Fruit fly (Drosophila melanogaster) whole organism, embryonic: ENCODE data around the gene Ubc7.

Experiments
- Antp ChIP-seq: fragments of 200-800 bp; sonication (Bioruptor generic); optimal IDR thresholded peaks from 3 replicates; lab custom pipeline; 2016; ENCODE audit warnings: missing biosample characterization, missing genetic modification characterization
- Awh ChIP-seq: fragments of 200-800 bp; sonication (Bioruptor generic); IDR thresholded peaks from 2 replicates; pipeline ENCODE4, ENCODE4 v1.3.6; 2022; ENCODE audit warnings: missing biosample characterization, missing genetic modification characterization
- Bgb ChIP-seq: fragments of 200-800 bp; sonication (Bioruptor generic); IDR thresholded peaks from 2 replicates; pipeline ENCODE4 v1.3.6; 2022; ENCODE audit warnings: missing biosample characterization, missing genetic modification characterization; ENCODE audit not compliant: partially characterized antibody
- CG11723 ChIP-seq: fragments of 200-800 bp; sonication (Bioruptor generic); optimal IDR thresholded peaks from 2 replicates; lab custom pipeline; 2017; ENCODE audit warnings: missing biosample characterization, mild to moderate bottlenecking, missing genetic modification characterization
- CG12071 ChIP-seq: fragments of 200-800 bp; sonication (Bioruptor generic); optimal IDR thresholded peaks from 3 replicates; lab custom pipeline; 2018; ENCODE audit warnings: missing biosample characterization, mild to moderate bottlenecking, missing genetic modification characterization
- CG12155 ChIP-seq: fragments of 200-800 bp; sonication (Bioruptor generic); optimal IDR thresholded peaks from 3 replicates; lab custom pipeline; 2016; ENCODE audit warnings: missing biosample characterization, missing genetic modification characterization
- CG12391 ChIP-seq: fragments of 200-800 bp; sonication (Bioruptor generic); optimal IDR thresholded peaks from 3 replicates; lab custom pipeline; 2018; ENCODE audit warnings: missing biosample characterization, mild to moderate bottlenecking, missing genetic modification characterization, moderate library complexity
- CG14050 ChIP-seq: fragments of 200-800 bp; sonication (Bioruptor generic); IDR thresholded peaks from 3 replicates; pipeline ENCODE4 v1.3.6; 2022; ENCODE audit warnings: missing biosample characterization, missing genetic modification characterization
- CG14710 ChIP-seq: fragments of 200-800 bp; sonication (Bioruptor generic); optimal IDR thresholded peaks from 3 replicates; lab custom pipeline; 2019; ENCODE audit warnings: missing biosample characterization, mild to moderate bottlenecking, missing genetic modification characterization, moderate library complexity
- CG14965 ChIP-seq: fragments of 200-800 bp; sonication (Bioruptor generic); optimal IDR thresholded peaks from 2 replicates; lab custom pipeline; 2016; ENCODE audit warnings: missing biosample characterization, missing genetic modification characterization, borderline replicate concordance
- CG15479 ChIP-seq: fragments of 200-800 bp; sonication (Bioruptor generic); optimal IDR thresholded peaks from 3 replicates; lab custom pipeline; 2019; ENCODE audit warnings: missing biosample characterization, mild to moderate bottlenecking, missing genetic modification characterization, moderate library complexity
- CG1602 ChIP-seq: fragments of 200-800 bp; sonication (Bioruptor generic); optimal IDR thresholded peaks from 3 replicates; lab custom pipeline; 2016; ENCODE audit warnings: missing biosample characterization, missing genetic modification characterization
- CG1603 ChIP-seq: fragments of 200-800 bp; sonication (Bioruptor generic); optimal IDR thresholded peaks from 2 replicates; lab custom pipeline; 2019; ENCODE audit warnings: missing biosample characterization, mild to moderate bottlenecking, missing genetic modification characterization, moderate library complexity
- CG2202 ChIP-seq: fragments of 200-800 bp; sonication (Bioruptor generic); optimal IDR thresholded peaks from 2 replicates; lab custom pipeline; 2018; ENCODE audit warnings: missing biosample characterization, mild to moderate bottlenecking, missing genetic modification characterization
- CG3065 ChIP-seq: fragments of 200-800 bp; sonication (Bioruptor generic); optimal IDR thresholded peaks from 2 replicates; lab custom pipeline; 2016; ENCODE audit warnings: missing biosample characterization, missing genetic modification characterization
- CG34422 ChIP-seq: fragments of 200-800 bp; sonication (Bioruptor generic); IDR thresholded peaks from 3 replicates; pipeline ENCODE4 v1.3.6; 2022; ENCODE audit warnings: missing biosample characterization, missing genetic modification characterization
- CG4730 ChIP-seq: fragments of 200-800 bp; sonication (Bioruptor generic); IDR thresholded peaks from 2 replicates; pipeline ENCODE4 v1.3.6; 2022; ENCODE audit warnings: missing biosample characterization, missing genetic modification characterization
- CG6254 ChIP-seq: fragments of 200-800 bp; sonication (Bioruptor generic); optimal IDR thresholded peaks from 3 replicates; lab custom pipeline; 2017; ENCODE audit warnings: mild to moderate bottlenecking, missing biosample characterization, missing genetic modification reagents, missing genetic modification characterization
- CG6272 ChIP-seq: fragments of 200-800 bp; sonication (Bioruptor generic); IDR thresholded peaks from 2 replicates; pipeline ENCODE4 v1.3.6; 2022; ENCODE audit warnings: missing biosample characterization, missing genetic modification characterization
- CG9437 ChIP-seq: fragments of 200-800 bp; sonication (Bioruptor generic); optimal IDR thresholded peaks from 2 replicates; lab custom pipeline; 2018; ENCODE audit warnings: missing biosample characterization, mild to moderate bottlenecking, missing genetic modification characterization
- CG9817 ChIP-seq: fragments of 200-800 bp; sonication (Bioruptor generic); optimal IDR thresholded peaks from 2 replicates; lab custom pipeline; 2018; ENCODE audit warnings: missing biosample characterization, mild to moderate bottlenecking, missing genetic modification characterization, moderate library complexity
- CG9876 ChIP-seq: fragments of 200-800 bp; sonication (Bioruptor generic); optimal IDR thresholded peaks from 2 replicates; lab custom pipeline; 2016; ENCODE audit warnings: missing biosample characterization, missing genetic modification characterization
- CrebB ChIP-seq: fragments of 200-800 bp; sonication (Bioruptor generic); optimal IDR thresholded peaks from 3 replicates; lab custom pipeline; 2018; ENCODE audit warnings: missing biosample characterization, mild to moderate bottlenecking, missing genetic modification characterization
- Dref ChIP-seq: fragments of 200-800 bp; sonication (Bioruptor generic); IDR thresholded peaks from 2 replicates; pipeline ENCODE4 v1.3.6; 2022; ENCODE audit warnings: missing biosample characterization, missing genetic modification characterization
- Elba2 ChIP-seq: fragments of 200-800 bp; sonication (Bioruptor generic); optimal IDR thresholded peaks from 3 replicates; lab custom pipeline; 2016; ENCODE audit warnings: missing biosample characterization, missing genetic modification characterization
- HHEX ChIP-seq: fragments of 200-800 bp; sonication (Bioruptor generic); optimal IDR thresholded peaks from 3 replicates; lab custom pipeline; 2017; ENCODE audit warnings: missing biosample characterization, mild to moderate bottlenecking, missing genetic modification characterization, missing genetic modification reagents
- Lpt ChIP-seq: fragments of >200 bp; optimal IDR thresholded peaks from 2 replicates; lab custom pipeline; 2018; ENCODE audit warnings: missing biosample characterization, missing genetic modification characterization
- Meics ChIP-seq: fragments of 200-800 bp; sonication (Bioruptor generic); optimal IDR thresholded peaks from 2 replicates; lab custom pipeline; 2017; ENCODE audit warnings: missing biosample characterization, mild to moderate bottlenecking, missing genetic modification characterization
- Nf-YA ChIP-seq: fragments of 200-800 bp; sonication (Bioruptor generic); IDR thresholded peaks from 2 replicates; pipeline ENCODE4 v1.3.6; 2022; ENCODE audit warnings: missing biosample characterization, missing genetic modification characterization
- Pdp1 ChIP-seq, 2 experiments: fragments of 200-800 bp; sonication (Bioruptor generic); optimal IDR thresholded peaks; 3 replicates each; lab custom pipeline; 2016; ENCODE audit warnings: missing biosample characterization in 2 of 2, missing genetic modification characterization in 2 of 2, mild to moderate bottlenecking in 1 of 2, moderate library complexity in 1 of 2
- Rx ChIP-seq: fragments of 200-800 bp; sonication (Bioruptor generic); IDR thresholded peaks from 2 replicates; pipeline ENCODE4 v1.3.6; 2022; ENCODE audit warnings: missing biosample characterization, missing genetic modification characterization
- Scr ChIP-seq: fragments of 200-800 bp; sonication (Bioruptor generic); IDR thresholded peaks from 2 replicates; pipeline ENCODE4 v1.3.6; 2022; ENCODE audit warnings: missing biosample characterization, missing genetic modification characterization; ENCODE audit not compliant: partially characterized antibody
- ara ChIP-seq: fragments of 200-800 bp; sonication (Bioruptor generic); IDR thresholded peaks from 2 replicates; pipeline ENCODE4 v1.3.6; 2022; ENCODE audit warnings: missing biosample characterization, missing genetic modification characterization
- bcd ChIP-seq: fragments of 200-800 bp; sonication (Bioruptor generic); optimal IDR thresholded peaks from 2 replicates; lab custom pipeline; 2017; ENCODE audit warnings: missing biosample characterization, mild to moderate bottlenecking, missing genetic modification characterization
- btn ChIP-seq: fragments of 200-800 bp; sonication (Bioruptor generic); optimal IDR thresholded peaks from 2 replicates; lab custom pipeline; 2016; ENCODE audit warnings: missing biosample characterization, missing genetic modification characterization
- dmrt11E ChIP-seq: fragments of 200-800 bp; sonication (Bioruptor generic); optimal IDR thresholded peaks from 3 replicates; lab custom pipeline; 2018; ENCODE audit warnings: missing biosample characterization, mild to moderate bottlenecking, missing genetic modification characterization, moderate library complexity
- fru ChIP-seq: fragments of >200 bp; optimal IDR thresholded peaks from 2 replicates; lab custom pipeline; 2017
- gt ChIP-seq: fragments of 200-800 bp; sonication (Bioruptor generic); IDR thresholded peaks from 2 replicates; pipeline ENCODE4 v1.3.6; 2022; ENCODE audit warnings: missing biosample characterization, missing genetic modification characterization
- ham ChIP-seq: fragments of 200-800 bp; sonication (Bioruptor generic); IDR thresholded peaks from 2 replicates; pipeline ENCODE4 v1.3.6; 2022; ENCODE audit warnings: missing biosample characterization, missing genetic modification characterization
- hbn ChIP-seq: fragments of 200-800 bp; sonication (Bioruptor generic); IDR thresholded peaks from 2 replicates; pipeline ENCODE4 v1.3.6; 2022; ENCODE audit warnings: missing biosample characterization, missing genetic modification characterization; ENCODE audit not compliant: partially characterized antibody
- hth ChIP-seq: fragments of >200 bp; optimal IDR thresholded peaks from 2 replicates; lab custom pipeline; 2017; ENCODE audit warnings: inconsistent platforms
- insv ChIP-seq, 2 experiments: fragments of 200-800 bp; sonication (Bioruptor generic); optimal IDR thresholded peaks; 3 replicates each; lab custom pipeline; 2016 to 2018; ENCODE audit warnings: missing biosample characterization in 2 of 2, missing genetic modification characterization in 2 of 2
- inv ChIP-seq: fragments of 200-800 bp; sonication (Bioruptor generic); IDR thresholded peaks from 2 replicates; pipeline ENCODE4 v1.3.6; 2022; ENCODE audit warnings: missing biosample characterization, missing genetic modification characterization; ENCODE audit not compliant: partially characterized antibody
- lilli ChIP-seq: fragments of 200-800 bp; sonication (Bioruptor generic); optimal IDR thresholded peaks from 3 replicates; lab custom pipeline; 2016; ENCODE audit warnings: missing biosample characterization, missing genetic modification characterization
- lola ChIP-seq, 3 experiments: fragments of >200 bp in 2 of 3; fragments of 200-800 bp in 1 of 3; sonication (Bioruptor generic) in 1 of 3; optimal IDR thresholded peaks; 2 replicates each; lab custom pipeline; 2017 to 2019; ENCODE audit warnings: missing biosample characterization in 3 of 3, missing genetic modification characterization in 3 of 3, mild to moderate bottlenecking in 1 of 3, moderate library complexity in 1 of 3
- oc ChIP-seq: fragments of 200-800 bp; sonication (Bioruptor generic); optimal IDR thresholded peaks from 2 replicates; lab custom pipeline; 2018; ENCODE audit warnings: missing biosample characterization, mild to moderate bottlenecking, missing genetic modification characterization, moderate library complexity
- pnt ChIP-seq: fragments of 200-800 bp; sonication (Bioruptor generic); optimal IDR thresholded peaks from 3 replicates; lab custom pipeline; 2016; ENCODE audit warnings: missing biosample characterization, missing genetic modification characterization
- tin ChIP-seq: fragments of 200-800 bp; sonication (Bioruptor generic); optimal IDR thresholded peaks from 3 replicates; lab custom pipeline; 2016; ENCODE audit warnings: missing biosample characterization, missing genetic modification characterization
- trem ChIP-seq: fragments of 200-800 bp; optimal IDR thresholded peaks from 3 replicates; lab custom pipeline; 2019; ENCODE audit warnings: missing biosample characterization, mild to moderate bottlenecking, missing genetic modification characterization, moderate library complexity
- vvl ChIP-seq: fragments of 200-800 bp; sonication (Bioruptor generic); IDR thresholded peaks from 2 replicates; pipeline ENCODE4 v1.3.6; 2022; ENCODE audit warnings: missing biosample characterization, missing genetic modification characterization
- zen2 ChIP-seq: fragments of 200-800 bp; sonication (Bioruptor generic); IDR thresholded peaks from 3 replicates; pipeline ENCODE4 v1.3.6; 2022; ENCODE audit warnings: missing biosample characterization, missing genetic modification characterization; ENCODE audit not compliant: partially characterized antibody

The Ubc7 gene

DNA sequence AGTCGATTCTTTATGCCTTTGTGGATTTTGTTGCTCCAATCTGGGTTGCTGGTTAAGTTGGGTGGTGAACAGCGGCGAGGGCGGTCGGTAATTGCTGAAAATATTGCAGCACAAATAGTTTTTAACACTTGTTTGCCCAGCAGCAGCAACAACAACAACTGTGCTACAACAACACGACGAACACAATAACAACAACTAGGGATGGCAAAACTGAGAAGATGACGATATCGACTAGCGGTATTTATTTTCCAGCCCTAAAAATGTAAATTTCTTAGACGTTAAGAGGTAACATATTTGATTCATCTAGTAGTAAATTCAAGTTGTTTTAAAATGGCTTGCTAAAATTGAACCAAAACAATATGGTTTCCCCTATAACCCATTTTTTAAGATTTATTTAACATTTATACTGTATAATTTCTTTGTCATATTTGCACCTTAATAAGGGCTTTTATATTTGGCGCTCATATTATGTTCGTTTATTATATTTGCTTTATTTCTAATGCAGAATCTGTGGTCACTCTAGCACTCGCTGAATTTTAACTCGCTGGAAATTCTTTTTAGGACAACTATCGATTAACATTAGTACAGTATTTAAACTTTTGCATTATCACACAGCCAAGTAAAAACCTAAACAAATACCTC lies 5.0 kb downstream of the Ubc7 start (continued):
- TF ChIP-seq CG14710 (peak; percentile 42), CG4730 (GFP tag; lab: Robert Waterston, UW) (no peak), Bgb (no peak), Awh (no peak), CG34422 (GFP tag; lab: Robert Waterston, UW) (no peak), Dref (GFP tag; lab: Robert Waterston, UW) (peak; percentile 32; the same call in 1 of the 2 replicates), ara (GFP tag; lab: Robert Waterston, UW) (no peak), Rx (GFP tag; lab: Robert Waterston, UW) (no peak), fru (lab: Kevin White, UChicago) (no peak), vvl (GFP tag; lab: Robert Waterston, UW) (peak; percentile 55), hth (no peak), Scr (GFP tag; lab: Robert Waterston, UW) (no peak), Lpt (no peak), dmrt11E (tag; lab: Kevin White, UChicago) (no peak), zen2 (GFP tag; lab: Robert Waterston, UW) (no peak), CG3065 (GFP tag; lab: Kevin White, UChicago) (no peak), CG15479 (GFP tag; lab: Kevin White, UChicago) (no peak), HHEX (GFP tag; lab: Kevin White, UChicago) (no peak), CG12071 (GFP tag; lab: Kevin White, UChicago) (no peak), CG12155 (GFP tag; lab: Kevin White, UChicago) (peak; percentile 100), CG14965 (no peak), CG1603 (peak; percentile 26), bcd (no peak), Antp (GFP tag; lab: Kevin White, UChicago) (no peak), tin (GFP tag; lab: Kevin White, UChicago) (no peak), CG9876 (GFP tag; lab: Kevin White, UChicago) (no peak), trem (peak; percentile 27), CG1602 (GFP tag; lab: Kevin White, UChicago) (no peak), CrebB (peak; percentile 5), ham (GFP tag; lab: Robert Waterston, UW) (no peak), CG6272 (no peak), inv (GFP tag; lab: Robert Waterston, UW) (no peak), btn (GFP tag; lab: Kevin White, UChicago) (no peak), pnt (GFP tag; lab: Kevin White, UChicago) (no peak), gt (no peak), hbn (GFP tag; lab: Robert Waterston, UW) (no peak; the same call in 1 of the 2 replicates), insv (GFP tag; optimal IDR thresholded peaks at IDR 0.05; lab: Kevin White, UChicago) (no peak), Elba2 (GFP tag; lab: Kevin White, UChicago) (no peak), CG6254 (GFP tag; lab: Kevin White, UChicago) (no peak), CG11723 (GFP tag; lab: Kevin White, UChicago) (no peak), CG12391 (tag; lab: Kevin White, UChicago) (peak; percentile 43), CG9437 (GFP tag; lab: Kevin White, UChicago) (no peak), Nf-YA (GFP tag; lab: Robert Waterston, UW) (no peak), lilli (GFP tag; lab: Kevin White, UChicago) (no peak), CG9817 (tag; lab: Kevin White, UChicago) (no peak), CG2202 (tag; lab: Kevin White, UChicago) (no peak), Pdp1 (GFP tag; optimal IDR thresholded peaks at IDR 0.05; lab: Kevin White, UChicago) (peak in 1 of 2 experiments; percentile 23), oc (no peak), Meics (GFP tag; lab: Kevin White, UChicago) (no peak), CG14050 (no peak), lola (GFP tag; optimal IDR thresholded peaks at IDR 0.05; lab: Kevin White, UChicago) (peak in 1 of 3 experiments; percentile 14)
